Worm (Caenorhabditis elegans): ENCODE results near the gene ZC404.2.

DNA sequence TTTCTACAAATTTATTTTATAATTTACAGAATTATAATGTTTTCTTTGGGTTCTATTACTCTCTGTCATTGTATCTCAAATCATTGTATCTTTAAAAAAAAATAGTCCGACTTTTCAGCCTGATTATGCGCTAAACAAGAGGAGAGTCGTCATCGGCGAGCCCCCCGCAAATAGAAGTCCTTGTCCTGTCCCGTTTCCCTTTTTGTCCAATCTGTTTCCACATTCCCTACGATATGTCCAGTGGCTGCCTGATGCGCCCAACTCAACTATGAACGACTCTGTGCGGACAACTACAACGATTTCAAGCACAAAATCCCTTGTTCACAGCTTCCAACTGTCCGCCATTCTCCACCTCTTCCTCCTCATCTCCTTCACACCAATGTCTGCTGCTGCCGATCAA is 29.7 kb upstream of the ZC404.2 start, which contains the start of gene dbl-1:
- no peak for TF ChIP-seq him-1 (tag; optimal IDR thresholded peaks at IDR 0.05)
- TF ChIP-seq W03F9.2 (tag; optimal IDR thresholded peaks at IDR 0.05) = no peak

Measured in whole organism, L4/young adult.